Worm (Caenorhabditis elegans): ENCODE data around the gene Y43C5A.3.

DNA sequence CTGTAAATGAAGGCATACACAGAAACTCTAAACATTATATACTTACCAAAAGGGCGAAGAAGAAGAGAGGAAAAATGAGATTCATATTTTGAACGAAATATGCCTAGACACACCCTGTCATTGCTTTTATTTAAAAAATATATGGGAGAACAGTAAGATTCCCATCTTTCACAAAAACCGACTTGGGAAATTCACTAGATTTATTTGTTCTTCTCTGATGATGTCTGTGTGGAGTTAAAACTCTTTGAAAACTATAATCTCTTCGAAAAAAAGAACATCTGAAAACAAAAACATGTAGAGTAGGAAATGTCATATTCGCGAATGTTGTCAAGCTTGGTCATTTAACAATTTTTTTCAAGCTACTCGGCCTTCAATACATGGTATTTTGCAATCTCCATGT, 36.5 kb downstream of the Y43C5A.3 start, which contains the start of gene R09E10.8:
- TF ChIP-seq lsy-2 (tag; optimal IDR thresholded peaks at IDR 0.05) (no peak), nhr-12 (tag; optimal IDR thresholded peaks at IDR 0.05) (no peak), nhr-28 (tag; optimal IDR thresholded peaks at IDR 0.05) (no peak), nhr-76 (tag; optimal IDR thresholded peaks at IDR 0.05) (no peak), elt-3 (tag; optimal IDR thresholded peaks at IDR 0.05) (no peak), snpc-4 (tag; optimal IDR thresholded peaks at IDR 0.05) (no peak), drap-1 (GFP tag; optimal IDR thresholded peaks at IDR 0.05) (no peak), mls-2 (tag; optimal IDR thresholded peaks at IDR 0.05) (no peak), lin-13 (tag; optimal IDR thresholded peaks at IDR 0.05) (no peak), unc-39 (tag; optimal IDR thresholded peaks at IDR 0.05) (no peak), tbx-8 (GFP tag; optimal IDR thresholded peaks at IDR 0.05) (no peak), mep-1 (tag; optimal IDR thresholded peaks at IDR 0.05) (no peak), unc-120 (tag; optimal IDR thresholded peaks at IDR 0.05; ENCODE audit: poor library complexity, severe bottlenecking) (no peak), nhr-237 (tag; optimal IDR thresholded peaks at IDR 0.05) (no peak)
